Fruit fly (Drosophila melanogaster) whole organism, adult: Measurements from ENCODE around the gene CG11854.

Experiments
- CG11617 ChIP-seq: fragments of 200-800 bp; sonication (Bioruptor generic); optimal IDR thresholded peaks from 2 replicates; lab custom pipeline; 2017; ENCODE audit warnings: mild to moderate bottlenecking, missing biosample characterization, missing genetic modification reagents, missing genetic modification characterization
- CG12768 ChIP-seq: fragments of 200-800 bp; sonication (Bioruptor generic); optimal IDR thresholded peaks from 2 replicates; lab custom pipeline; 2017; ENCODE audit warnings: missing biosample characterization, missing genetic modification characterization, mild to moderate bottlenecking, moderate library complexity, missing genetic modification reagents
- CG14711 ChIP-seq: fragments of 200-800 bp; sonication (Bioruptor generic); optimal IDR thresholded peaks from 2 replicates; lab custom pipeline; 2018; ENCODE audit warnings: missing biosample characterization, mild to moderate bottlenecking, missing genetic modification characterization, moderate library complexity
- CG1620 ChIP-seq: fragments of 200-800 bp; sonication (Bioruptor generic); optimal IDR thresholded peaks from 2 replicates; lab custom pipeline; 2016; ENCODE audit warnings: missing biosample characterization, missing genetic modification characterization
- CG33017 ChIP-seq: fragments of 200-800 bp; sonication (Bioruptor generic); optimal IDR thresholded peaks from 2 replicates; lab custom pipeline; 2018; ENCODE audit warnings: missing biosample characterization, mild to moderate bottlenecking, missing genetic modification characterization, moderate library complexity
- CG5204 ChIP-seq: fragments of 200-800 bp; sonication (Bioruptor generic); optimal IDR thresholded peaks from 2 replicates; lab custom pipeline; 2016; ENCODE audit warnings: missing biosample characterization, missing genetic modification characterization
- CG7045 ChIP-seq: fragments of 200-800 bp; sonication (Bioruptor generic); optimal IDR thresholded peaks from 2 replicates; lab custom pipeline; 2017; ENCODE audit warnings: missing biosample characterization, mild to moderate bottlenecking, missing genetic modification characterization
- CG7101 ChIP-seq: fragments of 200-800 bp; sonication (Bioruptor generic); optimal IDR thresholded peaks from 2 replicates; lab custom pipeline; 2018; ENCODE audit warnings: missing biosample characterization, mild to moderate bottlenecking, missing genetic modification characterization, moderate library complexity
- Clk ChIP-seq: fragments of 200-800 bp; sonication (Bioruptor generic); optimal IDR thresholded peaks from 2 replicates; lab custom pipeline; 2017; ENCODE audit warnings: missing biosample characterization, missing genetic modification characterization
- Crg-1 ChIP-seq: fragments of 200-800 bp; sonication (Bioruptor generic); optimal IDR thresholded peaks from 2 replicates; lab custom pipeline; 2016; ENCODE audit warnings: missing biosample characterization, missing genetic modification characterization
- Hr96 ChIP-seq: fragments of 200-800 bp; sonication (Bioruptor generic); optimal IDR thresholded peaks from 2 replicates; lab custom pipeline; 2016; ENCODE audit warnings: missing biosample characterization, missing genetic modification characterization
- Mnt ChIP-seq: fragments of 200-800 bp; sonication (Bioruptor generic); optimal IDR thresholded peaks from 2 replicates; lab custom pipeline; 2016; ENCODE audit warnings: missing biosample characterization, mild to moderate bottlenecking, missing genetic modification characterization
- bab1 ChIP-seq: fragments of 200-800 bp; sonication (Bioruptor generic); optimal IDR thresholded peaks from 3 replicates; lab custom pipeline; 2019; ENCODE audit warnings: missing biosample characterization, mild to moderate bottlenecking, missing genetic modification characterization, moderate library complexity
- cic ChIP-seq: fragments of 200-800 bp; sonication (Bioruptor generic); optimal IDR thresholded peaks from 2 replicates; lab custom pipeline; 2017; ENCODE audit warnings: missing biosample characterization, mild to moderate bottlenecking, missing genetic modification characterization, moderate library complexity
- cnc ChIP-seq, 2 experiments: fragments of >200 bp; optimal IDR thresholded peaks; 2 replicates each; lab custom pipeline; 2017
- kay ChIP-seq: fragments of 200-800 bp; sonication (Bioruptor generic); peaks from one replicate; lab custom pipeline; 2016; ENCODE audit warnings: missing biosample characterization, missing genetic modification characterization, borderline replicate concordance
- ovo ChIP-seq: fragments of 200-800 bp; sonication (Bioruptor generic); optimal IDR thresholded peaks from 2 replicates; lab custom pipeline; 2016; ENCODE audit warnings: missing biosample characterization, missing genetic modification characterization
- pad ChIP-seq: fragments of 200-800 bp; sonication (Bioruptor generic); optimal IDR thresholded peaks from 3 replicates; lab custom pipeline; 2017; ENCODE audit warnings: missing biosample characterization, missing genetic modification characterization, mild to moderate bottlenecking, moderate library complexity, missing genetic modification reagents
- tj ChIP-seq: fragments of 200-800 bp; sonication (Bioruptor generic); optimal IDR thresholded peaks from 3 replicates; lab custom pipeline; 2017; ENCODE audit warnings: missing biosample characterization, mild to moderate bottlenecking, missing genetic modification characterization, moderate library complexity
- toe ChIP-seq: fragments of 200-800 bp; sonication (Bioruptor generic); optimal IDR thresholded peaks from 2 replicates; lab custom pipeline; 2016; ENCODE audit warnings: missing biosample characterization, missing genetic modification characterization

CG11854 gene

dm6 chr3R:25247379-25247869, 5.6 kb downstream of the CG11854 start, which contains the start of the genes RpS27 and Nup37:
TSS of gene RpS27 (minus strand) at chr3R:25247514.
TSS of gene Nup37 (plus strand) at chr3R:25247658.
- TF ChIP-seq CG7045 (peak; percentile 98), Hr96 (GFP tag; lab: Kevin White, UChicago) (peak; percentile 99), cic (GFP tag; lab: Kevin White, UChicago) (peak; percentile 93), CG5204 (peak; percentile 97), CG7101 (tag; lab: Kevin White, UChicago) (peak; percentile 99), CG33017 (peak; percentile 94), toe (GFP tag; lab: Kevin White, UChicago) (peak; percentile 98), CG14711 (tag; lab: Kevin White, UChicago) (peak; percentile 97), pad (GFP tag; lab: Kevin White, UChicago) (peak; percentile 95), bab1 (GFP tag; lab: Kevin White, UChicago) (peak; percentile 96), cnc (optimal IDR thresholded peaks at IDR 0.05; lab: Kevin White, UChicago) (no peak), tj (GFP tag; lab: Kevin White, UChicago) (peak; percentile 85), Clk (GFP tag; lab: Kevin White, UChicago) (peak; percentile 95), Mnt (GFP tag; lab: Kevin White, UChicago) (peak; percentile 98), Crg-1 (peak; percentile 100), CG1620 (peak; percentile 100), kay (peak; percentile 86), CG11617 (GFP tag; lab: Kevin White, UChicago) (peak; percentile 99), ovo (GFP tag; lab: Kevin White, UChicago) (peak; percentile 100), CG12768 (GFP tag; lab: Kevin White, UChicago) (peak; percentile 98)

- TF ChIP-seq cnc (optimal IDR thresholded peaks at IDR 0.05; lab: Kevin White, UChicago), result peak; percentile 20 to 70
- peak; percentile 28 for TF ChIP-seq CG7101 (tag; lab: Kevin White, UChicago)
- no peak for TF ChIP-seq CG33017
- TF ChIP-seq Clk (GFP tag; lab: Kevin White, UChicago), result no peak
- TF ChIP-seq Mnt (GFP tag; lab: Kevin White, UChicago), result peak; percentile 49
- TF ChIP-seq bab1 (GFP tag; lab: Kevin White, UChicago), result peak; percentile 43
- TF ChIP-seq ovo (GFP tag; lab: Kevin White, UChicago), result peak; percentile 4
- TF ChIP-seq CG11617 (GFP tag; lab: Kevin White, UChicago), result peak; percentile 30
- TF ChIP-seq CG7045, result no peak
- peak; percentile 98 for TF ChIP-seq tj (GFP tag; lab: Kevin White, UChicago)
- peak; percentile 40 for TF ChIP-seq CG1620
- TF ChIP-seq Crg-1, result no peak
- no peak for TF ChIP-seq CG12768 (GFP tag; lab: Kevin White, UChicago)
- TF ChIP-seq kay, result no peak
Observed at dm6 chr3R:25249145-25250141, 7.6 kb downstream of the CG11854 start, which contains the start of gene Nup358. TSS of gene Nup358 (plus strand) at chr3R:25249348.

- peak; percentile 89 for TF ChIP-seq pad (GFP tag; lab: Kevin White, UChicago)
- peak; percentile 94 for TF ChIP-seq ovo (GFP tag; lab: Kevin White, UChicago)
- TF ChIP-seq kay, result no peak
- peak; percentile 99 for TF ChIP-seq toe (GFP tag; lab: Kevin White, UChicago)
- TF ChIP-seq Mnt (GFP tag; lab: Kevin White, UChicago), result peak; percentile 92
- peak; percentile 87 for TF ChIP-seq tj (GFP tag; lab: Kevin White, UChicago)
- TF ChIP-seq CG11617 (GFP tag; lab: Kevin White, UChicago), result peak; percentile 97
- TF ChIP-seq CG12768 (GFP tag; lab: Kevin White, UChicago), result peak; percentile 98
- TF ChIP-seq CG1620, result peak; percentile 99
- no peak for TF ChIP-seq CG5204
- peak; percentile 95 for TF ChIP-seq CG33017
- peak; percentile 94 for TF ChIP-seq CG14711 (tag; lab: Kevin White, UChicago)
- TF ChIP-seq Hr96 (GFP tag; lab: Kevin White, UChicago), result peak; percentile 98
- TF ChIP-seq cic (GFP tag; lab: Kevin White, UChicago), result peak; percentile 84
- peak; percentile 98 for TF ChIP-seq Clk (GFP tag; lab: Kevin White, UChicago)
- peak; percentile 97 for TF ChIP-seq CG7045
- peak; percentile 98 for TF ChIP-seq CG7101 (tag; lab: Kevin White, UChicago)
- peak; percentile 98 for TF ChIP-seq bab1 (GFP tag; lab: Kevin White, UChicago)
- no peak for TF ChIP-seq cnc (optimal IDR thresholded peaks at IDR 0.05; lab: Kevin White, UChicago)
- peak; percentile 98 for TF ChIP-seq Crg-1
Observed at dm6 chr3R:25258628-25259240, 16.9 kb downstream of the CG11854 start, which contains the start of gene CG11857. TSS of gene CG11857 (plus strand) at chr3R:25258898.

- TF ChIP-seq CG14711 (tag; lab: Kevin White, UChicago) (no peak), cic (GFP tag; lab: Kevin White, UChicago) (peak; percentile 16)
Observed at dm6 chr3R:25260670-25261069, 18.9 kb downstream of the CG11854 start.

dm6 chr3R:25262322-25262761, 20.5 kb downstream of the CG11854 start, which contains the start of the genes Kdsr and CG11858:
TSS of gene Kdsr (minus strand) at chr3R:25262498.
TSS of gene CG11858 (plus strand) at chr3R:25262741.
- TF ChIP-seq CG1620 (peak; percentile 58), CG14711 (tag; lab: Kevin White, UChicago) (peak; percentile 74), cnc (optimal IDR thresholded peaks at IDR 0.05; lab: Kevin White, UChicago) (no peak), CG7045 (peak; percentile 42), Mnt (GFP tag; lab: Kevin White, UChicago) (peak; percentile 83), Hr96 (GFP tag; lab: Kevin White, UChicago) (no peak), CG12768 (GFP tag; lab: Kevin White, UChicago) (peak; percentile 66), cic (GFP tag; lab: Kevin White, UChicago) (peak; percentile 75), bab1 (GFP tag; lab: Kevin White, UChicago) (peak; percentile 84), pad (GFP tag; lab: Kevin White, UChicago) (peak; percentile 44), CG5204 (no peak), Clk (GFP tag; lab: Kevin White, UChicago) (peak; percentile 40), CG33017 (peak; percentile 48), Crg-1 (peak; percentile 27), ovo (GFP tag; lab: Kevin White, UChicago) (peak; percentile 24), toe (GFP tag; lab: Kevin White, UChicago) (no peak), CG11617 (GFP tag; lab: Kevin White, UChicago) (peak; percentile 64), CG7101 (tag; lab: Kevin White, UChicago) (peak; percentile 81), tj (GFP tag; lab: Kevin White, UChicago) (peak; percentile 39), kay (no peak)
